Worm (Caenorhabditis elegans) whole organism, L4 larva: ENCODE measurements around the gene ddp-1.

Experiments used
- D1046.2 ChIP-seq: fragments of 200-800 bp; sonication (Bioruptor generic); IDR thresholded peaks from 2 replicates; pipeline ENCODE4 v1.3.6; 2022; ENCODE audit warnings: missing genetic modification characterization, missing compliant biosample characterization
- aha-1 ChIP-seq: fragments of 150-350 bp; peaks from one replicate; lab custom pipeline; 2014; ENCODE audit warnings: missing biosample characterization, missing genetic modification characterization
- aly-2 ChIP-seq: sonication (generic microtip); optimal IDR thresholded peaks from 2 replicates; lab custom pipeline; 2018; ENCODE audit warnings: missing biosample characterization, missing genetic modification characterization
- ama-1 ChIP-seq: fragments of 150-350 bp; optimal IDR thresholded peaks from 2 replicates; lab custom pipeline; 2014; ENCODE audit warnings: inconsistent platforms, mixed read lengths
- ceh-28 ChIP-seq: fragments of 150-350 bp; optimal IDR thresholded peaks from 2 replicates; lab custom pipeline; 2014; ENCODE audit warnings: missing biosample characterization, missing genetic modification reagents, missing genetic modification characterization
- ces-1 ChIP-seq: fragments of 150-350 bp; sonication (generic microtip); optimal IDR thresholded peaks from 4 replicates; lab custom pipeline; 2014; ENCODE audit warnings: missing biosample characterization, missing genetic modification reagents, missing genetic modification characterization
- ctbp-1 ChIP-seq: fragments of 200-800 bp; sonication (Bioruptor generic); IDR thresholded peaks from 2 replicates; pipeline ENCODE4 v1.3.6; 2022; ENCODE audit warnings: missing genetic modification reagents, missing genetic modification characterization, missing compliant biosample characterization
- daf-12 ChIP-seq: fragments of 150-350 bp; optimal IDR thresholded peaks from 2 replicates; lab custom pipeline; 2014; ENCODE audit warnings: missing biosample characterization, missing genetic modification reagents, missing genetic modification characterization
- duxl-1 ChIP-seq: sonication (generic microtip); optimal IDR thresholded peaks from 2 replicates; lab custom pipeline; 2016; ENCODE audit warnings: mild to moderate bottlenecking, missing genetic modification characterization, moderate library complexity, missing compliant biosample characterization; ENCODE audit not compliant: poor library complexity
- dve-1 ChIP-seq: sonication (generic microtip); optimal IDR thresholded peaks from 2 replicates; lab custom pipeline; 2017; ENCODE audit warnings: antibody characterized with exemption, mild to moderate bottlenecking, missing genetic modification characterization, missing compliant biosample characterization; ENCODE audit not compliant: insufficient read depth
- egl-43 ChIP-seq: fragments of 200-800 bp; sonication (Bioruptor generic); IDR thresholded peaks from 2 replicates; pipeline ENCODE4 v1.3.6; 2022; ENCODE audit warnings: missing genetic modification reagents, missing genetic modification characterization, missing compliant biosample characterization
- fos-1 ChIP-seq: fragments of 150-350 bp; optimal IDR thresholded peaks from 2 replicates; lab custom pipeline; 2014; ENCODE audit warnings: missing biosample characterization, missing genetic modification characterization
- hlh-11 ChIP-seq: fragments of 200-800 bp; sonication (Bioruptor generic); optimal IDR thresholded peaks from 2 replicates; lab custom pipeline; 2018; ENCODE audit warnings: mild to moderate bottlenecking, missing genetic modification characterization, missing compliant biosample characterization
- lin-1 ChIP-seq: fragments of 200-800 bp; sonication (Bioruptor generic); IDR thresholded peaks from 2 replicates; pipeline ENCODE4 v1.3.6; 2022; ENCODE audit warnings: missing genetic modification reagents, missing genetic modification characterization, missing compliant biosample characterization
- lin-15B ChIP-seq: fragments of 150-350 bp; sonication (generic microtip); optimal IDR thresholded peaks from 3 replicates; lab custom pipeline; 2014; ENCODE audit warnings: missing biosample characterization, missing genetic modification characterization
- lin-38 ChIP-seq: fragments of 200-800 bp; sonication (Bioruptor generic); IDR thresholded peaks from 2 replicates; pipeline ENCODE4 v1.3.6; 2022; ENCODE audit warnings: missing genetic modification reagents, missing genetic modification characterization, missing compliant biosample characterization
- madf-5 ChIP-seq, 2 experiments: fragments of 200-800 bp; sonication (Bioruptor generic); IDR thresholded peaks; 2 replicates each; pipeline ENCODE4 v1.3.6; 2022; ENCODE audit warnings: missing compliant biosample characterization in 2 of 2, missing genetic modification characterization in 2 of 2
- mdt-29 ChIP-seq: fragments of 200-800 bp; sonication (Bioruptor generic); IDR thresholded peaks from 2 replicates; pipeline ENCODE4 v1.3.6; 2022; ENCODE audit warnings: missing genetic modification reagents, missing genetic modification characterization, missing compliant biosample characterization
- mxl-2 ChIP-seq: fragments of 200-800 bp; sonication (Bioruptor generic); conservative IDR thresholded peaks from 2 replicates; pipeline ENCODE4 v1.3.6; 2022; ENCODE audit warnings: missing genetic modification reagents, missing genetic modification characterization, missing compliant biosample characterization
- nhr-102 ChIP-seq: sonication (generic microtip); optimal IDR thresholded peaks from 2 replicates; lab custom pipeline; 2016; ENCODE audit warnings: mild to moderate bottlenecking, missing genetic modification characterization, moderate library complexity, missing compliant biosample characterization
- nhr-111 ChIP-seq: fragments of 200-800 bp; sonication (Bioruptor generic); optimal IDR thresholded peaks from 2 replicates; lab custom pipeline; 2018; ENCODE audit warnings: mild to moderate bottlenecking, missing genetic modification characterization, missing compliant biosample characterization
- nhr-237 ChIP-seq: sonication (generic microtip); optimal IDR thresholded peaks from 2 replicates; lab custom pipeline; 2017; ENCODE audit warnings: missing biosample characterization, missing genetic modification characterization
- nhr-28 ChIP-seq: fragments of 150-350 bp; optimal IDR thresholded peaks from 2 replicates; lab custom pipeline; 2014; ENCODE audit warnings: missing biosample characterization, missing genetic modification characterization
- nhr-42 ChIP-seq: fragments of 200-800 bp; sonication (Bioruptor generic); IDR thresholded peaks from 2 replicates; pipeline ENCODE4 v1.3.6; 2022; ENCODE audit warnings: missing genetic modification characterization, missing compliant biosample characterization
- php-3 ChIP-seq: fragments of 200-800 bp; sonication (Bioruptor generic); IDR thresholded peaks from 2 replicates; pipeline ENCODE4 v1.3.6; 2022; ENCODE audit warnings: missing genetic modification reagents, missing genetic modification characterization, missing compliant biosample characterization
- rbr-2 ChIP-seq: sonication (generic microtip); optimal IDR thresholded peaks from 2 replicates; lab custom pipeline; 2016; ENCODE audit warnings: missing genotype, missing genetic modification characterization, missing compliant biosample characterization
- set-16 ChIP-seq: fragments of 200-800 bp; sonication (Bioruptor generic); IDR thresholded peaks from 2 replicates; pipeline ENCODE4 v1.3.6; 2022; ENCODE audit warnings: missing genetic modification reagents, missing genetic modification characterization, missing compliant biosample characterization
- snpc-1.2 ChIP-seq: fragments of 200-800 bp; sonication (Bioruptor generic); IDR thresholded peaks from 2 replicates; pipeline ENCODE4 v1.3.6; 2022; ENCODE audit warnings: missing genetic modification reagents, missing genetic modification characterization, missing compliant biosample characterization
- unc-39 ChIP-seq: sonication (generic microtip); optimal IDR thresholded peaks from 2 replicates; lab custom pipeline; 2017; ENCODE audit warnings: missing biosample characterization, missing genetic modification characterization
- unc-62 ChIP-seq, 3 experiments: fragments of 150-350 bp in 1 of 3; sonication (generic microtip); optimal IDR thresholded peaks in 2 of 3; peaks in 1 of 3; 1 replicate in 1 of 3; 2 replicates in 2 of 3; lab custom pipeline; 2014 to 2017; ENCODE audit warnings: missing biosample characterization in 3 of 3, missing genetic modification characterization in 3 of 3, missing genetic modification reagents in 3 of 3, missing genotype in 1 of 3
- zfp-2 ChIP-seq: sonication (generic microtip); optimal IDR thresholded peaks from 2 replicates; lab custom pipeline; 2016; ENCODE audit warnings: mild to moderate bottlenecking, missing genetic modification characterization, missing compliant biosample characterization
- zip-11 ChIP-seq: fragments of 200-800 bp; sonication (Bioruptor generic); IDR thresholded peaks from 2 replicates; pipeline ENCODE4 v1.3.6; 2022; ENCODE audit warnings: missing genetic modification characterization, missing compliant biosample characterization
- ztf-7 ChIP-seq: fragments of 150-350 bp; optimal IDR thresholded peaks from 2 replicates; lab custom pipeline; 2014; ENCODE audit warnings: missing biosample characterization, missing genetic modification characterization

Gene ddp-1

DNA sequence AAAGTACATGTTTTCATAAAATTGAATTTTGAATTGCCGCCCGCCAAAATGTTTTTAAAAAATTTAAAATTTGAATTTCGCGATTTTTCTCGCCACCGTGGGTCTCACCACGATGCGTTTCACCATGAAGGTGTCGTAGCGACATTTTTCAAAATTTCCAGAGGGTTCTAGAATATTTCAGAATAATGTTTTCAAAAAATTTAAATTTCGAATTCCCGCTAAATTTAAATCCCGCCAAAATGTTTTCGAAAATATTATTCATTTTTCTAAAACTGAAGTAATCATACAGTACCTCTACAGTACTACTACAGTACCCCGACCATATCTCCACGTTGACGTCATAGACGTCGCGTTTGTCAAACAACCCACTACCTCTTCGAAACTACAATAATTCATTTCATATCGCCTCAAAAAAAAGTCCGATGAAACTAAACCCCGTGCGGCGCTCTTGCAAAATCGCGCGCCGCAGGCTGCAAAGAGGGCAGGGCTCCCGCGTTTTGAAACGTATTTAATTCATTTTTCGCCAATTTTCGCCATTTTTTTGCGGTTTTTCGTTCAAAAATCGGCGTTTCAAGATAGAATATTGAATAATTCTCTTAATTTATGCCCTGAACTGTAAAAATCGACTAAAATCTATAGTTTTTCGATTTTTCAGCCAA, 35.3 kb upstream of the ddp-1 start, which contains the start of the genes pvf-1 and Y39A3CL.7 (continued):
- peak in 1 of 2 experiments; percentile 77 for TF ChIP-seq unc-62 (GFP tag; optimal IDR thresholded peaks at IDR 0.05 in 1 of 2; lab: Kevin White, UChicago)
- no peak for TF ChIP-seq unc-62 (tag; optimal IDR thresholded peaks at IDR 0.05; lab: Kevin White, UChicago)
- TF ChIP-seq dve-1: peak; percentile 20
- no peak for TF ChIP-seq zfp-2 (tag; lab: Kevin White, UChicago)
- TF ChIP-seq ces-1 (GFP tag; lab: Kevin White, UChicago): no peak

DNA sequence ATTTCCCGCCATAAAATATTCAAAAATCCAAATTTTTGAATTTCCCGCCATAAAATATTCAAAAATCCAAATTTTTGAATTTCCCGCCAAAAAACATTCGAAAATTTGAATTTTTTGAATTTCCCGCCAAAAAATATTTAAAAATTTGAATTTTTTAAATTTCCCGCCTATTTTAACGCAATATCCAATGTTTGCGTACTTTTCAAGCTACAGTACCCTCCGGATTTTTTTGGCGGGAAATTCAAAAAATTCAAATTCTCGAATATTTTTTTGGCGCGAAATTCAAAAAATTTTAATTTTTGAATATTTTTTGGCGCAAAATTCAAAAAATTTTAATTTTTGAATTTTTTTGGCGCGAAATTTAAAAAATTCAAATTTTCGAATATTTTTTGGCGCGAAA, 28.6 kb upstream of the ddp-1 start:
- TF ChIP-seq mdt-29 (no peak), hlh-11 (tag; lab: Kevin White, UChicago) (no peak), nhr-111 (GFP tag; lab: Kevin White, UChicago) (no peak), fos-1 (tag; lab: Kevin White, UChicago) (no peak), nhr-237 (no peak), unc-39 (tag; lab: Kevin White, UChicago) (no peak), php-3 (GFP tag; lab: Robert Waterston, UW) (no peak), mxl-2 (GFP tag; lab: Robert Waterston, UW) (no peak), daf-12 (tag; lab: Kevin White, UChicago) (no peak), zfp-2 (tag; lab: Kevin White, UChicago) (no peak), ceh-28 (tag; lab: Kevin White, UChicago) (no peak), aly-2 (tag; lab: Kevin White, UChicago) (no peak), snpc-1.2 (GFP tag; lab: Robert Waterston, UW) (no peak), D1046.2 (GFP tag; lab: Robert Waterston, UW) (no peak), unc-62 (GFP tag; optimal IDR thresholded peaks at IDR 0.05 in 1 of 2; lab: Kevin White, UChicago) (no peak), unc-62 (tag; optimal IDR thresholded peaks at IDR 0.05; lab: Kevin White, UChicago) (no peak), zip-11 (GFP tag; lab: Robert Waterston, UW) (no peak), ama-1 (no peak), ctbp-1 (GFP tag; lab: Robert Waterston, UW) (no peak), nhr-42 (GFP tag; lab: Robert Waterston, UW) (no peak)

DNA sequence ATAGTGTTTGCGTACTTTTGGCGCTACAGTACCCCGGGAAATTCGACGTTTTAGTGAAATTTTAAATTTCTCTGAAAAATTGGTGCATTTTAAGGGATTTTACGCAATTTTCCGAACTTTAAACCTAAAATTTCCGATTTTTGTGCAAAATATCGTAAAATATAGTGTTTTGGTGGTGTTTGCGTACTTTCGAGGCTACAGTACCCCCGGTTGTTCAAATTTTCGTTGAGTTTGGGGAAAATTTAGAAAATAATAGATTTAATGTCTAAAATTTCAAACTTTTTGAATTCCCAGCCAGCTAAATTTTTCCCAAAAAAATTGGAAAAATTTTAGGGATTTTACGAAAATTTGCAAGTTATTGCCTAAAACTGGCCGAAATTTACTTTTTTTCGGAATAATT, 27.2 kb upstream of the ddp-1 start:
- peak; percentile 77 for TF ChIP-seq aha-1 (tag; lab: Kevin White, UChicago)
- no peak for TF ChIP-seq nhr-42 (GFP tag; lab: Robert Waterston, UW)

DNA sequence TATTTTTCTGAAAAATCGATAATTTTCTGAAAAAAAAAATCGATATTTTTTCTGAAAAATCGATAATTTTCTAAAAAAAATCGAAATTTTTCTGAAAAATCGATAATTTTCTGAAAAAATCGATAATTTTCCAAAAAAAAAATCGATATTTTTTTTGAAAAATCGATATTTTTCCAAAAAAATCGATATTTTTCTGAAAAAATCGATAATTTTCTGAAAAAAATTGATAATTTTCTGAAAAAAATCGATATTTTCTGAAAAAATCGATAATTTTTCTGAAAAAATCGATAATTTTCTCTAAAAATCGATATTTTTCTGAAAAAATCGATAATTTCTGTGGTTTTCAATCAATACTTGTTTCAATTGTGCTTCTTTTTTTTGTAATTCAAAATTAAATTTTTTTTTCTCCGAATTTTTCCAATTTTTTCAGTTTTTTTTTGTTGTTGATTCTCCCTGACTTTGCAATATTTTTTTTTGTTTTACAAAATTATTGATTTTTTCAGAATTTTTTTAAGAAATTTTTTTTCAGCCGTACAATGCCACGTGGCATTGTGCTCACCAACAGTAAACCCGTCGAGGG, 25.6 kb upstream of the ddp-1 start, which contains the start of gene rexd-1:
TSS of gene rexd-1 (plus strand) at position 530 of the 580 bp plus-strand sequence.
- TF ChIP-seq lin-1 (GFP tag; lab: Robert Waterston, UW) (no peak), duxl-1 (tag; lab: Kevin White, UChicago) (no peak), ceh-28 (tag; lab: Kevin White, UChicago) (peak; percentile 93)

DNA sequence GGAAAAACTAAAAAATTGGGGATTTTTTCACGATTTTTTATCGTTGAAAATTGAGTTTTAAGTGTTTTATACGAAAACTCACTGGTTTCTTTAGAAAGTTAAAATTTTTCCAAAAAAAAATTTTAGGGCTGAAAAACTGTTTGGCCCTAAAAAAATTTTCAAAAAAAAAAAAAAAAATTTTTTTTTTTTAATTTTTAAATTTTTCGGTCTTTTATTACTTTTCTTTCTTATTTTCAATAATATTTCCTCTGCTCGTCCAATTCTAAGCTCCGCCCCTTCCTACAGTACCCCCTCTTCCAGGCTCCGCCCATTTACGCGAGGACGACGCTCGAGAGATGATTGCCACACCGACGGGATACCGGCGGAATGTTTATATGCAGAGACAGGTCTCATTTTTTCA, 10.9 kb upstream of the ddp-1 start, which contains the start of gene pqn-82:
TSS of gene pqn-82 (plus strand) at position 301 of the 400 bp plus-strand sequence.
- TF ChIP-seq nhr-102 (tag; lab: Kevin White, UChicago): no peak
- no peak for TF ChIP-seq lin-15B (tag; lab: Kevin White, UChicago)
- no peak for TF ChIP-seq rbr-2 (tag; lab: Kevin White, UChicago)
- TF ChIP-seq madf-5 (GFP tag; IDR thresholded peaks at IDR 0.05; lab: Robert Waterston, UW): no peak
- TF ChIP-seq ztf-7 (tag; lab: Kevin White, UChicago): no peak
- TF ChIP-seq lin-38 (GFP tag; lab: Robert Waterston, UW): no peak
- TF ChIP-seq set-16: no peak
- TF ChIP-seq egl-43 (GFP tag; lab: Robert Waterston, UW): no peak
- no peak for TF ChIP-seq nhr-28 (tag; lab: Kevin White, UChicago)
